Fruit fly (Drosophila melanogaster): ENCODE data around the gene SelR.

SelR gene

DNA sequence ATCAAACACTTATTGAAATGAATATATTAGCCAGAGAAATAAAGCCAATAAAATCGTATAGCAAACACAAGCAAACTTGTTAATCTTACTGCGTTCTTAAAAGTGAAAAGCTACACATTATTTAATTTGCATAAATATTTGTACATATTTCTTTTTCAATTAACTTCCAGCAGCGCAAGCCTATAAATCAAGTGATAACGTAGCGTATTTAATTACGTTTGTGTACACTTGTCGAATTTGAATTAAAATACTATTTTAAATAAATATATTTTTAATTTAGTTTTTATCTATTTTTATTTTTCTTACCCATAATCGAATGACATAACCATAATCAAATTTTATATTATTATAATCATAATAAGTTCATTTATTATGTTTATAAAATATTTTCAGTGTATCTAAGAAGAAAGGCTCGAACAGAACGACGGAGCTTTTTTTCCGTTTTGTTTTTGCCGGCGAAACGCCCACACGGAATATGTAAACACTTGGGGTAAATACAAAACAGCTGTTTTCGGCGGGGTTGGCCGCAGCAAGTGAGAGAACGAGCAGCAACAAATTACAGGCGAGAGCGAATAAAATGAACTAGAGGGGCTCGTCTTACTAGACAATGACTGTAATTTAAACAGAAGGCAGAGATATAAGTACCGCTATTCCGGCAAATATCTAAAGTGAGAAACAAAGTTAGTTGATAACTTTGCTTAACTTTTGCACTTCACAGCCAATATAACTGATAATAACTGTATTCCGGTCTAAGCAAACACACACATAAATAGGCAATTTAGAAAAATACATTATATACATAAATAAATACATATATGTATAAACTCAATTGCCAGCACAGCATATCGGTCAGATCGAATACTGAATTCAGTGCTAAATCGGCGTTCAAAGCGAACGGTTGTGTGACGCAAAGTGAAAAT lies 7.3 kb upstream of the SelR start, which contains the start of gene Sodh2 (continued):
- TF ChIP-seq Ets65A (GFP tag), result peak; percentile 92
- 0 out of 2 replicates have a peak, but pooled peaks have one; percentile 44 for TF ChIP-seq E2f2 (GFP tag; IDR thresholded peaks at IDR 0.05)
- TF ChIP-seq nerfin-1 (tag; optimal IDR thresholded peaks at IDR 0.05), result peak; percentile 57
- peak; percentile 71 for TF ChIP-seq CG14710 (tag; optimal IDR thresholded peaks at IDR 0.05)
- TF ChIP-seq lov (optimal IDR thresholded peaks at IDR 0.05), result no peak
- peak; percentile 5; the same call in 1 of the 3 replicates for TF ChIP-seq lov (GFP tag; IDR thresholded peaks at IDR 0.05)
- TF ChIP-seq CG10209 (GFP tag; optimal IDR thresholded peaks at IDR 0.05), result peak; percentile 73
- peak; percentile 89 for TF ChIP-seq CG12071 (GFP tag; optimal IDR thresholded peaks at IDR 0.05)
- TF ChIP-seq C15 (GFP tag; IDR thresholded peaks at IDR 0.05), result no peak
- no peak for TF ChIP-seq Scr (GFP tag; IDR thresholded peaks at IDR 0.05; ENCODE audit: partially characterized antibody)
- TF ChIP-seq CG6689 (GFP tag; IDR thresholded peaks at IDR 0.05), result peak; percentile 70
- peak; percentile 95 for TF ChIP-seq lab (GFP tag; optimal IDR thresholded peaks at IDR 0.05)
- TF ChIP-seq tgo (GFP tag; IDR thresholded peaks at IDR 0.05), result peak; percentile 54; the same call in 1 of the 3 replicates
- peak; percentile 84 for TF ChIP-seq CG11504 (tag; optimal IDR thresholded peaks at IDR 0.05)
- TF ChIP-seq Dfd (GFP tag; optimal IDR thresholded peaks at IDR 0.05), result no peak
- peak; percentile 85 for TF ChIP-seq CG15514 (GFP tag; optimal IDR thresholded peaks at IDR 0.05)
- TF ChIP-seq CG17612 (GFP tag; IDR thresholded peaks at IDR 0.05), result peak; percentile 65
- peak; percentile 39 for TF ChIP-seq Spps (tag; optimal IDR thresholded peaks at IDR 0.05)
- TF ChIP-seq CG4424 (GFP tag; optimal IDR thresholded peaks at IDR 0.05), result peak; percentile 52
- peak; percentile 50 for TF ChIP-seq CG12219 (GFP tag; optimal IDR thresholded peaks at IDR 0.05)
- TF ChIP-seq CG6175 (GFP tag; IDR thresholded peaks at IDR 0.05), result peak; percentile 65; the same call in 1 of the 3 replicates
- no peak for TF ChIP-seq da (GFP tag; optimal IDR thresholded peaks at IDR 0.05)
- TF ChIP-seq CG33213 (GFP tag; optimal IDR thresholded peaks at IDR 0.05), result peak; percentile 53
- peak; percentile 89 for TF ChIP-seq Meics (GFP tag; optimal IDR thresholded peaks at IDR 0.05)
- TF ChIP-seq vfl (GFP tag; optimal IDR thresholded peaks at IDR 0.05), result peak; percentile 81
- peak; percentile 91 for TF ChIP-seq Drgx (GFP tag; IDR thresholded peaks at IDR 0.05)
- peak; percentile 14 to 34 for TF ChIP-seq chif (GFP tag; optimal IDR thresholded peaks at IDR 0.05)
- TF ChIP-seq CG5245 (GFP tag; optimal IDR thresholded peaks at IDR 0.05), result peak; percentile 25
- TF ChIP-seq Hr3 (GFP tag; optimal IDR thresholded peaks at IDR 0.05), result peak; percentile 41
- peak; percentile 81 for TF ChIP-seq sob (GFP tag; IDR thresholded peaks at IDR 0.05)
- peak; percentile 52 for TF ChIP-seq tio (GFP tag; optimal IDR thresholded peaks at IDR 0.05)
- peak in 1 of 2 experiments; percentile 44 for TF ChIP-seq Hr78 (GFP tag; optimal IDR thresholded peaks at IDR 0.05)
- TF ChIP-seq CG4820 (GFP tag; optimal IDR thresholded peaks at IDR 0.05), result no peak
- TF ChIP-seq Abd-B (GFP tag; optimal IDR thresholded peaks at IDR 0.05), result peak; percentile 18
- TF ChIP-seq jumu (GFP tag; optimal IDR thresholded peaks at IDR 0.05), result peak; percentile 27
- peak; percentile 17 for TF ChIP-seq Ssrp (tag; optimal IDR thresholded peaks at IDR 0.05)
- TF ChIP-seq fd102C (GFP tag; optimal IDR thresholded peaks at IDR 0.05), result no peak
- TF ChIP-seq gcm (GFP tag; optimal IDR thresholded peaks at IDR 0.05), result peak; percentile 67
- peak; percentile 57; the same call in 2 of the 3 replicates for TF ChIP-seq ase (GFP tag; IDR thresholded peaks at IDR 0.05)
- TF ChIP-seq sima (GFP tag; optimal IDR thresholded peaks at IDR 0.05), result peak; percentile 17
- TF ChIP-seq Mrtf (GFP tag; IDR thresholded peaks at IDR 0.05), result peak; percentile 77
- peak; percentile 70 for TF ChIP-seq Ada2b (GFP tag; IDR thresholded peaks at IDR 0.05)
- TF ChIP-seq CG13894 (tag; optimal IDR thresholded peaks at IDR 0.05), result peak; percentile 72
- TF ChIP-seq CG2199 (GFP tag; IDR thresholded peaks at IDR 0.05), result no peak
- peak; percentile 43 for TF ChIP-seq ewg (GFP tag; optimal IDR thresholded peaks at IDR 0.05)
- peak; percentile 61 for TF ChIP-seq CG18764 (GFP tag; optimal IDR thresholded peaks at IDR 0.05)
- peak; percentile 8 for TF ChIP-seq eyg (GFP tag; optimal IDR thresholded peaks at IDR 0.05)
- no peak for TF ChIP-seq vnd (GFP tag; IDR thresholded peaks at IDR 0.05; ENCODE audit: partially characterized antibody)

All from whole organism, embryonic.